Fruit fly (Drosophila melanogaster): ENCODE measurements around the gene Keap1.
A peak's percentile ranks its signal among the peaks of the same experiment; 100 is the strongest.

The Keap1 gene

DNA sequence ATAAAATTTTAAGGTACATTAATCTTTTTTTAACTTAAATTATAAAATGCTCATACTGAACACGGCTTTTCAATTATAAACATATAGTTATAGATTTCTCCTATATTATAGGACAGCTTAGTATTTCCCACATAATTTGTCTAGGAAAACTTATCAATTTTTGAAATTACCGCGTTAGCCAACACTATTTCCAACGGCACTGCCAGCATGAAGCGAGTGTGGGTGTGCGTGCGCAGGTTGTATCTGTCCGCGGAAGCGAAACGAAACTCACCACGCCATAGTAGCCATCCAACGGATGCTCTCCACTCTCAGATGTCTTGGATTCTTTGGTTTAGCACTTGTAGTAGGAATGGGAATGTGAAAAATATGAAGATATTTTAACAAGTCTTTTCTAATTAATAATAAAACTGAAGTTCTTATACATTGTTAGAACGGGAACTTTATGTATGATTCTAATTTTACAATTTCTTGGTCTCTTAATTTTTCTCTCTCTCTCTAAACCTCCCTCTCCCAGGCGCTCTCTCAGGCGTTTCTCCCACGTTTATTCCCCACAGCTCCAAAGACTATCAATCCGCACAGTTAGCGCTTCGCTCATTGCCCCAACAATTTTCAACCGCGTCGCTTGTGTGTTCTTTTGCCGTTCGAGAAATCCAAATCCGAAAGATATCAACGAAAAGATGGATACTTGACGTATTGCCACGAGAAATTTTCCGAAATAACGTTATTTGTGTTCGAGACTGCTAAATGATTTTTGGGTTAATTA lies 26.1 kb downstream of the Keap1 start, which contains the start of gene Dad (continued):
- TF ChIP-seq Dp (GFP tag; optimal IDR thresholded peaks at IDR 0.05) (peak; percentile 96), ab (GFP tag; optimal IDR thresholded peaks at IDR 0.05) (peak; percentile 16), MTF-1 (GFP tag; optimal IDR thresholded peaks at IDR 0.05; ENCODE audit: borderline replicate concordance) (peak; percentile 67), fu2 (GFP tag; optimal IDR thresholded peaks at IDR 0.05) (no peak), ci (GFP tag; IDR thresholded peaks at IDR 0.05) (peak; percentile 46; the same call in 1 of the 3 replicates), Hr51 (GFP tag; optimal IDR thresholded peaks at IDR 0.05) (no peak), CG10462 (GFP tag; optimal IDR thresholded peaks at IDR 0.05) (no peak), Ets65A (GFP tag) (no peak), z (GFP tag; IDR thresholded peaks at IDR 0.05) (no peak), pfk (GFP tag; optimal IDR thresholded peaks at IDR 0.05) (peak; percentile 43), Adf1 (GFP tag; IDR thresholded peaks at IDR 0.05) (peak; percentile 9; the same call in 1 of the 2 replicates), CHES-1-like (GFP tag; optimal IDR thresholded peaks at IDR 0.05) (no peak), CG1647 (GFP tag; optimal IDR thresholded peaks at IDR 0.05) (no peak), CG13287 (GFP tag; IDR thresholded peaks at IDR 0.05; ENCODE audit: partially characterized antibody) (peak; percentile 25; the same call in 1 of the 2 replicates), Atf6 (GFP tag; IDR thresholded peaks at IDR 0.05) (no peak), Stat92E (GFP tag; optimal IDR thresholded peaks at IDR 0.05) (peak in 1 of 3 experiments; percentile 52), cato (GFP tag; optimal IDR thresholded peaks at IDR 0.05; ENCODE audit: borderline replicate concordance) (no peak), zen (tag; optimal IDR thresholded peaks at IDR 0.05) (no peak), CG42726 (GFP tag; IDR thresholded peaks at IDR 0.05; ENCODE audit: partially characterized antibody) (no peak), CG17361 (GFP tag; IDR thresholded peaks at IDR 0.05) (no peak), CG8281 (tag; optimal IDR thresholded peaks at IDR 0.05) (peak; percentile 32), HLH3B (GFP tag; IDR thresholded peaks at IDR 0.05) (0 out of 2 replicates have a peak, but pooled peaks have one; percentile 8), da (GFP tag; optimal IDR thresholded peaks at IDR 0.05) (no peak), Hey (tag; optimal IDR thresholded peaks at IDR 0.05) (no peak), CG3407 (GFP tag; optimal IDR thresholded peaks at IDR 0.05) (no peak), seq (GFP tag; IDR thresholded peaks at IDR 0.05) (no peak), CG6689 (GFP tag; IDR thresholded peaks at IDR 0.05) (no peak), CG11723 (GFP tag; optimal IDR thresholded peaks at IDR 0.05) (peak; percentile 9), ara (GFP tag; IDR thresholded peaks at IDR 0.05) (0 out of 2 replicates have a peak, but pooled peaks have one; percentile 20), wek (GFP tag; optimal IDR thresholded peaks at IDR 0.05) (peak; percentile 31), ERR (GFP tag; optimal IDR thresholded peaks at IDR 0.05) (no peak), Sry-β (GFP tag; optimal IDR thresholded peaks at IDR 0.05) (no peak), pan (optimal IDR thresholded peaks at IDR 0.05) (no peak), pan (GFP tag; optimal IDR thresholded peaks at IDR 0.05 in 1 of 2, IDR thresholded peaks at IDR 0.05 in 1 of 2) (no peak), HLH54F (GFP tag; optimal IDR thresholded peaks at IDR 0.05) (no peak), CG32772 (GFP tag; IDR thresholded peaks at IDR 0.05) (no peak), CG13624 (GFP tag; optimal IDR thresholded peaks at IDR 0.05) (no peak), Ets97D (GFP tag; optimal IDR thresholded peaks at IDR 0.05) (peak; percentile 5), CG16815 (GFP tag; optimal IDR thresholded peaks at IDR 0.05) (no peak), YL-1 (GFP tag; optimal IDR thresholded peaks at IDR 0.05) (peak; percentile 11), CG4707 (GFP tag; optimal IDR thresholded peaks at IDR 0.05) (peak; percentile 29), ewg (GFP tag; optimal IDR thresholded peaks at IDR 0.05) (peak; percentile 99), CG6765 (GFP tag; optimal IDR thresholded peaks at IDR 0.05) (peak; percentile 45), br (optimal IDR thresholded peaks at IDR 0.05) (no peak), dati (GFP tag; IDR thresholded peaks at IDR 0.05) (no peak), PHDP (tag; optimal IDR thresholded peaks at IDR 0.05) (peak; percentile 28), CG5180 (GFP tag; optimal IDR thresholded peaks at IDR 0.05) (no peak), Rx (GFP tag; IDR thresholded peaks at IDR 0.05) (no peak), CG8089 (GFP tag; optimal IDR thresholded peaks at IDR 0.05) (no peak), Lpt (GFP tag; optimal IDR thresholded peaks at IDR 0.05) (no peak)

All from whole organism, embryonic.